Worm (Caenorhabditis elegans) whole organism, L4 larva: ENCODE results near the gene F43D2.6.

Source experiments
- F37D6.2 ChIP-seq: sonication (generic microtip); optimal IDR thresholded peaks from 2 replicates; lab custom pipeline; 2016; ENCODE audit warnings: mild to moderate bottlenecking, missing genetic modification characterization, missing compliant biosample characterization
- F44E2.7 ChIP-seq: fragments of 200-800 bp; sonication (Bioruptor generic); IDR thresholded peaks from 2 replicates; pipeline ENCODE4 v2.1.2; 2022; ENCODE audit warnings: missing genetic modification characterization, missing compliant biosample characterization
- T26A8.4 ChIP-seq: fragments of 200-800 bp; sonication (Bioruptor generic); IDR thresholded peaks from 2 replicates; pipeline ENCODE4 v1.3.6; 2022; ENCODE audit warnings: missing genetic modification characterization, missing compliant biosample characterization
- Y105C5A.15 ChIP-seq: fragments of 200-800 bp; sonication (Bioruptor generic); IDR thresholded peaks from 2 replicates; pipeline ENCODE4 v1.3.6; 2022; ENCODE audit warnings: missing genetic modification characterization, missing compliant biosample characterization
- Y48G9A.11 ChIP-seq: fragments of 200-800 bp; sonication (Bioruptor generic); IDR thresholded peaks from 2 replicates; pipeline ENCODE4 v1.3.6; 2022; ENCODE audit warnings: missing genetic modification reagents, missing genetic modification characterization, missing compliant biosample characterization
- ZK337.2 ChIP-seq: fragments of 200-800 bp; sonication (Bioruptor generic); IDR thresholded peaks from 2 replicates; pipeline ENCODE4 v1.3.6; 2022; ENCODE audit warnings: missing genetic modification reagents, missing genetic modification characterization, missing compliant biosample characterization
- arid-1 ChIP-seq: fragments of 200-800 bp; sonication (Bioruptor generic); conservative IDR thresholded peaks from 2 replicates; pipeline ENCODE4 v1.3.6; 2022; ENCODE audit warnings: missing genetic modification reagents, missing genetic modification characterization, missing compliant biosample characterization
- ceh-20 ChIP-seq: fragments of 200-800 bp; sonication (Bioruptor generic); IDR thresholded peaks from 2 replicates; pipeline ENCODE4 v1.3.6; 2022; ENCODE audit warnings: missing genetic modification reagents, missing genetic modification characterization, missing compliant biosample characterization
- ceh-28 ChIP-seq: fragments of 150-350 bp; optimal IDR thresholded peaks from 2 replicates; lab custom pipeline; 2014; ENCODE audit warnings: missing biosample characterization, missing genetic modification reagents, missing genetic modification characterization
- ceh-62 ChIP-seq: sonication (generic microtip); optimal IDR thresholded peaks from 2 replicates; lab custom pipeline; 2017; ENCODE audit warnings: missing biosample characterization, missing genetic modification characterization
- ceh-82 ChIP-seq: sonication (generic microtip); optimal IDR thresholded peaks from 2 replicates; lab custom pipeline; 2017; ENCODE audit warnings: missing biosample characterization, missing genetic modification characterization
- cey-2 ChIP-seq: sonication (generic microtip); optimal IDR thresholded peaks from 3 replicates; lab custom pipeline; 2017; ENCODE audit warnings: missing genetic modification characterization, mild to moderate bottlenecking, missing compliant biosample characterization, antibody characterized with exemption, borderline replicate concordance; ENCODE audit not compliant: insufficient read depth
- ctbp-1 ChIP-seq: fragments of 200-800 bp; sonication (Bioruptor generic); IDR thresholded peaks from 2 replicates; pipeline ENCODE4 v1.3.6; 2022; ENCODE audit warnings: missing genetic modification reagents, missing genetic modification characterization, missing compliant biosample characterization
- daf-12 ChIP-seq: fragments of 150-350 bp; optimal IDR thresholded peaks from 2 replicates; lab custom pipeline; 2014; ENCODE audit warnings: missing biosample characterization, missing genetic modification reagents, missing genetic modification characterization
- dmd-6 ChIP-seq: fragments of 200-800 bp; sonication (Bioruptor generic); IDR thresholded peaks from 2 replicates; pipeline ENCODE4 v1.3.6; 2022; ENCODE audit warnings: missing genetic modification reagents, missing genetic modification characterization, missing compliant biosample characterization
- duxl-1 ChIP-seq: sonication (generic microtip); optimal IDR thresholded peaks from 2 replicates; lab custom pipeline; 2016; ENCODE audit warnings: mild to moderate bottlenecking, missing genetic modification characterization, moderate library complexity, missing compliant biosample characterization; ENCODE audit not compliant: poor library complexity
- egl-27 ChIP-seq: sonication (generic microtip); optimal IDR thresholded peaks from 3 replicates; lab custom pipeline; 2017; ENCODE audit warnings: missing biosample characterization, missing genetic modification reagents, missing genetic modification characterization
- egl-43 ChIP-seq: fragments of 200-800 bp; sonication (Bioruptor generic); IDR thresholded peaks from 2 replicates; pipeline ENCODE4 v1.3.6; 2022; ENCODE audit warnings: missing genetic modification reagents, missing genetic modification characterization, missing compliant biosample characterization
- fkh-10 ChIP-seq: fragments of 150-350 bp; optimal IDR thresholded peaks from 2 replicates; lab custom pipeline; 2014; ENCODE audit warnings: missing biosample characterization, missing genetic modification reagents, missing genetic modification characterization
- hif-1 ChIP-seq, 2 experiments: sonication (generic microtip); optimal IDR thresholded peaks; 2 replicates each; lab custom pipeline; 2016 to 2017; ENCODE audit warnings: missing compliant biosample characterization in 2 of 2, missing genetic modification characterization in 2 of 2, missing genetic modification reagents in 2 of 2, missing genotype in 2 of 2, mild to moderate bottlenecking in 1 of 2
- hmg-1.1 ChIP-seq: fragments of 200-800 bp; sonication (Bioruptor generic); IDR thresholded peaks from 2 replicates; pipeline ENCODE4 v1.3.6; 2022; ENCODE audit warnings: missing genetic modification reagents, missing genetic modification characterization, missing compliant biosample characterization
- jun-1 ChIP-seq: fragments of 150-350 bp; optimal IDR thresholded peaks from 2 replicates; lab custom pipeline; 2014; ENCODE audit warnings: missing biosample characterization, missing genetic modification reagents, missing genetic modification characterization
- lim-7 ChIP-seq: fragments of 200-800 bp; sonication (Bioruptor generic); IDR thresholded peaks from 2 replicates; pipeline ENCODE4 v1.3.6; 2022; ENCODE audit warnings: missing genetic modification characterization, missing compliant biosample characterization
- lin-29 ChIP-seq: fragments of 200-800 bp; sonication (Bioruptor generic); IDR thresholded peaks from 2 replicates; pipeline ENCODE4 v1.3.6; 2022; ENCODE audit warnings: missing genetic modification reagents, missing genetic modification characterization, missing compliant biosample characterization
- lin-38 ChIP-seq: fragments of 200-800 bp; sonication (Bioruptor generic); IDR thresholded peaks from 2 replicates; pipeline ENCODE4 v1.3.6; 2022; ENCODE audit warnings: missing genetic modification reagents, missing genetic modification characterization, missing compliant biosample characterization
- lir-3 ChIP-seq: sonication (generic microtip); optimal IDR thresholded peaks from 2 replicates; lab custom pipeline; 2016; ENCODE audit warnings: mild to moderate bottlenecking, missing genetic modification characterization, missing compliant biosample characterization
- lsy-2 ChIP-seq, 2 experiments: fragments of 150-350 bp in 1 of 2; sonication (generic microtip) in 1 of 2; optimal IDR thresholded peaks; 2 replicates each; lab custom pipeline; 2014 to 2017; ENCODE audit warnings: missing biosample characterization in 2 of 2, missing genetic modification characterization in 2 of 2
- mep-1 ChIP-seq: fragments of 150-350 bp; sonication (generic microtip); optimal IDR thresholded peaks from 3 replicates; lab custom pipeline; 2014; ENCODE audit warnings: missing biosample characterization, missing genetic modification characterization
- mes-2 ChIP-seq: sonication (generic microtip); optimal IDR thresholded peaks from 2 replicates; lab custom pipeline; 2016; ENCODE audit warnings: missing genotype, mild to moderate bottlenecking, missing genetic modification characterization, missing compliant biosample characterization; ENCODE audit not compliant: poor library complexity, severe bottlenecking
- mxl-2 ChIP-seq: fragments of 200-800 bp; sonication (Bioruptor generic); conservative IDR thresholded peaks from 2 replicates; pipeline ENCODE4 v1.3.6; 2022; ENCODE audit warnings: missing genetic modification reagents, missing genetic modification characterization, missing compliant biosample characterization
- mxl-3 ChIP-seq: fragments of 200-800 bp; sonication (Bioruptor generic); optimal IDR thresholded peaks from 2 replicates; lab custom pipeline; 2018; ENCODE audit warnings: mild to moderate bottlenecking, missing genetic modification characterization, missing compliant biosample characterization
- nhr-102 ChIP-seq: sonication (generic microtip); optimal IDR thresholded peaks from 2 replicates; lab custom pipeline; 2016; ENCODE audit warnings: mild to moderate bottlenecking, missing genetic modification characterization, moderate library complexity, missing compliant biosample characterization
- nhr-28 ChIP-seq: fragments of 150-350 bp; optimal IDR thresholded peaks from 2 replicates; lab custom pipeline; 2014; ENCODE audit warnings: missing biosample characterization, missing genetic modification characterization
- nhr-42 ChIP-seq: fragments of 200-800 bp; sonication (Bioruptor generic); IDR thresholded peaks from 2 replicates; pipeline ENCODE4 v1.3.6; 2022; ENCODE audit warnings: missing genetic modification characterization, missing compliant biosample characterization
- saeg-2 ChIP-seq: fragments of 200-800 bp; sonication (Bioruptor generic); IDR thresholded peaks from 2 replicates; pipeline ENCODE4 v1.3.6; 2022; ENCODE audit warnings: missing genetic modification reagents, missing genetic modification characterization, missing compliant biosample characterization
- snpc-1.2 ChIP-seq: fragments of 200-800 bp; sonication (Bioruptor generic); IDR thresholded peaks from 2 replicates; pipeline ENCODE4 v1.3.6; 2022; ENCODE audit warnings: missing genetic modification reagents, missing genetic modification characterization, missing compliant biosample characterization
- spr-3 ChIP-seq: fragments of 200-800 bp; sonication (Bioruptor generic); optimal IDR thresholded peaks from 2 replicates; lab custom pipeline; 2018; ENCODE audit warnings: mild to moderate bottlenecking, missing genetic modification characterization, missing compliant biosample characterization
- tag-97 ChIP-seq: fragments of 200-800 bp; sonication (Bioruptor generic); IDR thresholded peaks from 2 replicates; pipeline ENCODE4 v1.3.6; 2022; ENCODE audit warnings: missing genetic modification characterization, missing compliant biosample characterization
- tra-1 ChIP-seq: fragments of 200-800 bp; sonication (Bioruptor generic); IDR thresholded peaks from 2 replicates; pipeline ENCODE4 v1.3.6; 2022; ENCODE audit warnings: missing genetic modification reagents, missing genetic modification characterization, missing compliant biosample characterization
- unc-130 ChIP-seq: sonication (generic microtip); optimal IDR thresholded peaks from 2 replicates; lab custom pipeline; 2016; ENCODE audit warnings: missing genetic modification reagents, missing genetic modification characterization, missing compliant biosample characterization
- vab-7 ChIP-seq: fragments of 200-800 bp; sonication (Bioruptor generic); IDR thresholded peaks from 2 replicates; pipeline ENCODE4 v1.3.6; 2022; ENCODE audit warnings: missing genetic modification reagents, missing genetic modification characterization, missing compliant biosample characterization
- zag-1 ChIP-seq: fragments of 150-350 bp; optimal IDR thresholded peaks from 2 replicates; lab custom pipeline; 2014; ENCODE audit warnings: missing biosample characterization, missing genetic modification characterization
- zfp-2 ChIP-seq: sonication (generic microtip); optimal IDR thresholded peaks from 2 replicates; lab custom pipeline; 2016; ENCODE audit warnings: mild to moderate bottlenecking, missing genetic modification characterization, missing compliant biosample characterization
- zip-2 ChIP-seq: fragments of 150-350 bp; optimal IDR thresholded peaks from 2 replicates; lab custom pipeline; 2014; ENCODE audit warnings: missing biosample characterization, missing genetic modification characterization
- ztf-11 ChIP-seq: fragments of 150-350 bp; optimal IDR thresholded peaks from 2 replicates; lab custom pipeline; 2014; ENCODE audit warnings: missing biosample characterization, missing genetic modification characterization
- ztf-7 ChIP-seq: fragments of 150-350 bp; optimal IDR thresholded peaks from 2 replicates; lab custom pipeline; 2014; ENCODE audit warnings: missing biosample characterization, missing genetic modification characterization

The F43D2.6 gene

ce11 chrV:14603755-14604154 is 31.2 kb downstream of the F43D2.6 start:
- TF ChIP-seq Y105C5A.15 (GFP tag; lab: Robert Waterston, UW) = no peak
- no peak for TF ChIP-seq arid-1 (GFP tag; lab: Robert Waterston, UW)
- no peak for TF ChIP-seq mep-1
- TF ChIP-seq saeg-2 (GFP tag; lab: Robert Waterston, UW) = no peak
- TF ChIP-seq hmg-1.1 (GFP tag; lab: Robert Waterston, UW) = no peak
- no peak for TF ChIP-seq spr-3 (GFP tag; lab: Kevin White, UChicago)
- TF ChIP-seq lsy-2 (tag; optimal IDR thresholded peaks at IDR 0.05; lab: Kevin White, UChicago) = no peak
- TF ChIP-seq nhr-28 (tag; lab: Kevin White, UChicago) = no peak
- no peak for TF ChIP-seq zfp-2 (tag; lab: Kevin White, UChicago)
- TF ChIP-seq ztf-7 (tag; lab: Kevin White, UChicago) = no peak
- TF ChIP-seq F37D6.2 (tag; lab: Kevin White, UChicago) = no peak
- no peak for TF ChIP-seq dmd-6
- TF ChIP-seq ztf-11 (tag; lab: Kevin White, UChicago) = no peak
- no peak for TF ChIP-seq ceh-28
- TF ChIP-seq nhr-102 (tag; lab: Kevin White, UChicago) = no peak

- TF ChIP-seq zag-1 (no peak), lin-29 (GFP tag; lab: Robert Waterston, UW) (no peak), dmd-6 (no peak), zfp-2 (tag; lab: Kevin White, UChicago) (no peak), ctbp-1 (GFP tag; lab: Robert Waterston, UW) (no peak), ceh-62 (tag; lab: Kevin White, UChicago) (no peak), egl-27 (tag; lab: Kevin White, UChicago) (no peak), Y48G9A.11 (GFP tag; lab: Robert Waterston, UW) (no peak), lir-3 (tag; lab: Kevin White, UChicago) (no peak), F37D6.2 (tag; lab: Kevin White, UChicago) (no peak), nhr-28 (tag; lab: Kevin White, UChicago) (no peak), daf-12 (tag; lab: Kevin White, UChicago) (no peak), tra-1 (GFP tag; lab: Robert Waterston, UW) (no peak), tag-97 (GFP tag; lab: Robert Waterston, UW) (no peak), lin-38 (no peak)
Measured at ce11 chrV:14599972-14600371, 35.0 kb downstream of the F43D2.6 start, which contains the start of gene glb-22. TSS of gene glb-22 (plus strand) at chrV:14600272.

ce11 chrV:14597681-14598184 is 37.2 kb downstream of the F43D2.6 start, which contains the start of gene R11H6.2:
TSS of gene R11H6.2 (plus strand) at chrV:14598006.
- TF ChIP-seq mxl-3 (GFP tag; lab: Kevin White, UChicago) (no peak), spr-3 (GFP tag; lab: Kevin White, UChicago) (no peak), fkh-10 (GFP tag; lab: Kevin White, UChicago) (no peak), ceh-82 (tag; lab: Kevin White, UChicago) (no peak), vab-7 (no peak), mxl-2 (GFP tag; lab: Robert Waterston, UW) (no peak), nhr-102 (tag; lab: Kevin White, UChicago) (no peak), zag-1 (no peak), nhr-42 (no peak), lim-7 (GFP tag; lab: Robert Waterston, UW) (no peak), dmd-6 (no peak), zfp-2 (tag; lab: Kevin White, UChicago) (no peak), duxl-1 (tag; lab: Kevin White, UChicago) (no peak), ceh-20 (GFP tag; lab: Robert Waterston, UW) (no peak), mes-2 (tag; lab: Kevin White, UChicago) (peak; percentile 71), F44E2.7 (no peak), lir-3 (tag; lab: Kevin White, UChicago) (no peak), ceh-28 (peak; percentile 29), egl-43 (GFP tag; lab: Robert Waterston, UW) (no peak), egl-27 (tag; lab: Kevin White, UChicago) (no peak), ZK337.2 (GFP tag; lab: Robert Waterston, UW) (no peak), unc-130 (GFP tag; lab: Kevin White, UChicago) (no peak), snpc-1.2 (GFP tag; lab: Robert Waterston, UW) (no peak), zip-2 (no peak), T26A8.4 (GFP tag; lab: Robert Waterston, UW) (no peak), jun-1 (no peak), cey-2 (tag; lab: Kevin White, UChicago) (no peak), tra-1 (GFP tag; lab: Robert Waterston, UW) (no peak), hif-1 (tag; optimal IDR thresholded peaks at IDR 0.05; lab: Kevin White, UChicago) (no peak)
